Fruit fly (Drosophila melanogaster): ENCODE results near the gene Gr10b.
A peak's percentile ranks its signal among the peaks of the same experiment; 100 is the strongest.

Gene Gr10b

DNA sequence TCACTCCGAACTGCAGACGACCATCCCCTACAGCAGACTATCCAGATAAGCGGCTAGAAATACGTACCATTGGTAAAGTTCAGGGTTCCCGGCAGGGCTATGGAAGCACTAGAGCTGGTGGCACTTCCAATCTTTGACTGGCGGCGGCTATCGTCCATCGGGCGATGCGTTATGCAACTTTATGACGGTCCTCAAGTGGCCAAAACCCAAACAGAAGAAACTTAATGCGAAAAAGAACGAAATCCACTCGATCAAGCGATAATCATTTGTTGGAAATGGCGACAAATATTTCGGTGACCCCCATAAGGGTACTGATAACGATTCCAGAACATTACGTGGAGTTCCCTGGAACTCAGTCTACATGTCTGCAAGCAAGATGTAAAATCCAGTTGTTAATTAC is 7.0 kb upstream of the Gr10b start:
- TF ChIP-seq pan (optimal IDR thresholded peaks at IDR 0.05), result no peak
- TF ChIP-seq woc (GFP tag; optimal IDR thresholded peaks at IDR 0.05), result no peak
- no peak for TF ChIP-seq Dfd (GFP tag; optimal IDR thresholded peaks at IDR 0.05)
- no peak for TF ChIP-seq Dif (GFP tag; optimal IDR thresholded peaks at IDR 0.05; ENCODE audit: partially characterized antibody)

DNA sequence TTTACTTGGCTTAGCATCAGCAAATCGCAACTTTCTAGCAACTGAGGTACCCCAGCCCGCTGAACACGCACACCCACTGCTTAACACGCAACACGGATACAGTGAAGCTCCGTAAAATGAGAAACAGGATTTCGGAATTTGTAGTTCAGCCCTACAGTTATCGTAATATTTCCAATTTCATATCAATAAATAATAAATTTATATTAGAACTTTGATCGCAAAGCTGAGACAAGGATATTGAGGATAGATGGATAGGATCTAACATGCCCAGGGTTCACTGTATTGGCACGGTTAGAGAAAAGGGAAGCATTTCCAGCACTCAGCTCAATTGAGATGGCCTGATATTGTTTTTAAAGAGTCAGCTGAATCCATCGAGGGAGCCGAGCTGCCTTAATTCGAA is 6.2 kb upstream of the Gr10b start:
- TF ChIP-seq HLH106 (tag; optimal IDR thresholded peaks at IDR 0.05), result peak; percentile 1
- TF ChIP-seq Jra (GFP tag; optimal IDR thresholded peaks at IDR 0.05), result no peak

DNA sequence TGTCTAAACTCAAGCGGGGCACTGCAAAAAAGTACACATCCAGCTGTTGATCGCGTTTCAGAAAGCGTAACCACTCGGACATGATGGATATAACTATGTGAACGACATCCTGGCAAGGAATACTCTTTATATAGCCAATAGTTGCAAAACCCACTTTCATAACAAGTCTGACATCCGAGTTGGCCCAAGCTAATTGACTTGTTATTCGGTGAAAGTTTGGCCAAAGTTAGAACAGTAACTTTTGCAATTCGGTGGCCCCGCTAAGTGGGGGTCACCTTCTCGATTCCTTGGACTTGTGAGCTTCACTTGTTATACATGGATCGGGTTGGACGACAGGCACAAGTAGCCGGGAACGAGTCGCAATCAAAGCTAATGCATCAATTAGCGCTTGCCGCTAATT is 4.3 kb upstream of the Gr10b start, which contains the start of the genes Gr10a and Or10a:
Gr10a (minus strand) TSS at position 101 of the 400 bp plus-strand sequence.
Or10a (minus strand) TSS at position 101 of the 400 bp plus-strand sequence.
- TF ChIP-seq dmrt93B (GFP tag; optimal IDR thresholded peaks at IDR 0.05), result no peak
- no peak for TF ChIP-seq Mio (GFP tag; optimal IDR thresholded peaks at IDR 0.05)

DNA sequence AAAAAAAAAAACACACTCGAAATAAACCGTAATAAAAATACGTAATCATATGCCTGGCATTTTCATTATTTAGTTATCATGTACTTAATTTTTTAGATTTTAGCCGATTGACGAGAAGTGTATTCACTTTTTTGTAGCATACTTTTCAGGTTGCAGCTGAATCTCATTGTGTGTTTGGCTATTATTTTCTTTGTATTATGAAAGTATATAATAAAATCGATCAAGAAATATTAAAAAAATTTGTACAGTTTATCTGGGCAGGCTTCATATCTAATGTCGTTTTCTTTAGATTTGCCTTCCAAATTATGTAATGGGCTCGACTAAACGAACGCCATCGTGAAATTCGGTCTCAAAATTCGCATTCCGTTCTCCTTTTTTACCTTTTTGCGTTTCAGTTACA is 3.3 kb downstream of the Gr10b start, which contains the start of gene CG15196:
CG15196 (plus strand) TSS at position 301 of the 400 bp plus-strand sequence.
- TF ChIP-seq lola (GFP tag; optimal IDR thresholded peaks at IDR 0.05), result no peak
- no peak for TF ChIP-seq Dif (GFP tag; optimal IDR thresholded peaks at IDR 0.05; ENCODE audit: partially characterized antibody)
- no peak for TF ChIP-seq CG32264 (GFP tag; optimal IDR thresholded peaks at IDR 0.05)
- no peak for TF ChIP-seq brk (GFP tag; optimal IDR thresholded peaks at IDR 0.05)
- TF ChIP-seq fru (GFP tag; optimal IDR thresholded peaks at IDR 0.05), result no peak
- no peak for TF ChIP-seq br (GFP tag; optimal IDR thresholded peaks at IDR 0.05)
- no peak for TF ChIP-seq CrebA (GFP tag; optimal IDR thresholded peaks at IDR 0.05; ENCODE audit: borderline replicate concordance)
- no peak for TF ChIP-seq sv (GFP tag; optimal IDR thresholded peaks at IDR 0.05)
- TF ChIP-seq N (GFP tag; optimal IDR thresholded peaks at IDR 0.05), result no peak
- no peak for TF ChIP-seq GATAd (GFP tag; optimal IDR thresholded peaks at IDR 0.05)
- TF ChIP-seq Myc (optimal IDR thresholded peaks at IDR 0.05), result no peak
- no peak for TF ChIP-seq CG9705 (GFP tag; optimal IDR thresholded peaks at IDR 0.05)
- no peak for TF ChIP-seq pan (optimal IDR thresholded peaks at IDR 0.05)
- no peak for TF ChIP-seq dl (GFP tag; optimal IDR thresholded peaks at IDR 0.05; ENCODE audit: insufficient read depth in 1 of 2, partially characterized antibody in 2 of 2)
- TF ChIP-seq tai (GFP tag; optimal IDR thresholded peaks at IDR 0.05), result no peak
- no peak for TF ChIP-seq Jra (GFP tag; optimal IDR thresholded peaks at IDR 0.05)
- no peak for TF ChIP-seq psq (GFP tag; optimal IDR thresholded peaks at IDR 0.05)

DNA sequence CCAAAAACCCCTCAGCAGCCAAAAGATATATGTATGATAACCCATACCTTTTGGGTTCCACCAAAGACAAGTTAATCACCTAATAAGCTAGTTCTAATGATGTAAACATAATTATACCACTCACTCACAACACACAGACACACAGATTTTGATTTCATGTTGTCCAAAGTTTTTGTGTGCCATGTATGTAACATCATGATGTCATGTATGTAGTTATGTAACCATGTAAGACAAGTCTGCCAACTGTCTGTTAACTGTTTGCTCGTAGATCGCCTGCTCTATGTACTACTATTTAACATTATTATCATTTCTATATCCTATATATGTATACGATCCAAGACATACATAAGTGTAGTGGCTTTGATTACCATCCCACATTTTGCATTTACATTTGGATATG is 8.7 kb downstream of the Gr10b start:
- TF ChIP-seq Rel (GFP tag; optimal IDR thresholded peaks at IDR 0.05), result no peak
- no peak for TF ChIP-seq Rel (tag; optimal IDR thresholded peaks at IDR 0.05)
- no peak for TF ChIP-seq Myc (optimal IDR thresholded peaks at IDR 0.05)
- TF ChIP-seq CG9705 (GFP tag; optimal IDR thresholded peaks at IDR 0.05), result no peak
- no peak for TF ChIP-seq sage (GFP tag; optimal IDR thresholded peaks at IDR 0.05)
- TF ChIP-seq Hr83 (GFP tag; optimal IDR thresholded peaks at IDR 0.05; ENCODE audit: poor library complexity, severe bottlenecking), result no peak
- no peak for TF ChIP-seq sv (GFP tag; optimal IDR thresholded peaks at IDR 0.05)
- TF ChIP-seq tai (GFP tag; optimal IDR thresholded peaks at IDR 0.05), result no peak
- no peak for TF ChIP-seq ey (GFP tag; optimal IDR thresholded peaks at IDR 0.05)

DNA sequence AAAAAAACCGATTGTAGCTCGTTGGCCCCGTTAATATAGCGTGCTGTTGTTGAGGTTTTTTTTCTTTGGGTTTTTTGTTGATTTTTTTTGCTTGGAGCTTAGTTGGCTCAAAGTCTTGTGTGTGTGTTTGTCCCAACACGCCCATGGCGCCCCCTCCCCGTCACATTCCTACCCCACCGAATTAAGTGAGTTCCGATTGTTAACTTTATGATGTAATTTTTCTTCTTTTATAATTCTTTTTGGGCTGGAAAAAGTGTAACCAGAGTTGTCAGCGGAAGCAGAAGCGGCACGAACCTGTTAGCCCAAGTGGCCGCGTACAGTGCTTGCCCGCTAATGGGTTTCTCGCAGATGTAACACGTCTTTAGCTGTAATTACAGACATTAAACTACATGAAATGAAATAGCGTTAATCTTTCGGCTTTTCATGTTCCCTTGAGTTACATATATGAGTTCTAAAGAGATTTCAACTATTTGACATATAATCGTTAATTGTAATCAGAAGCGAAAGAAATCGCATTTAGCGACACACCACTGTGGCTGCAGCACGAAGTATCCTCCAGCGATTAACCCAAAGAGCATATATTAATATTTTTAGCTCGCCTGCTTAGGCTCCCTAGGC is 19.9 kb downstream of the Gr10b start:
- TF ChIP-seq fru (GFP tag; optimal IDR thresholded peaks at IDR 0.05) (no peak), Dfd (GFP tag; optimal IDR thresholded peaks at IDR 0.05) (no peak), Hnf4 (GFP tag; optimal IDR thresholded peaks at IDR 0.05) (no peak), psq (GFP tag; optimal IDR thresholded peaks at IDR 0.05) (no peak), foxo (GFP tag; optimal IDR thresholded peaks at IDR 0.05) (peak in 1 of 2 experiments; percentile 10)
